Fruit fly (Drosophila melanogaster) whole organism, embryonic: ENCODE results near the gene CG8944.

Source experiments
- Atf6 ChIP-seq: fragments of 200-800 bp; sonication (Bioruptor generic); IDR thresholded peaks from 2 replicates; pipeline ENCODE4 v1.3.6; 2022; ENCODE audit warnings: missing biosample characterization, missing genetic modification characterization
- Awh ChIP-seq: fragments of 200-800 bp; sonication (Bioruptor generic); IDR thresholded peaks from 2 replicates; pipeline ENCODE4, ENCODE4 v1.3.6; 2022; ENCODE audit warnings: missing biosample characterization, missing genetic modification characterization
- CG11398 ChIP-seq: fragments of 200-800 bp; sonication (Bioruptor generic); optimal IDR thresholded peaks from 2 replicates; lab custom pipeline; 2016; ENCODE audit warnings: missing biosample characterization, missing genetic modification characterization
- CG12104 ChIP-seq: fragments of 200-800 bp; sonication (Bioruptor generic); optimal IDR thresholded peaks from 3 replicates; lab custom pipeline; 2016; ENCODE audit warnings: missing biosample characterization, missing genetic modification characterization
- CG13775 ChIP-seq: fragments of 200-800 bp; sonication (Bioruptor generic); optimal IDR thresholded peaks from 3 replicates; lab custom pipeline; 2017; ENCODE audit warnings: missing biosample characterization, mild to moderate bottlenecking, missing genetic modification characterization
- CG15514 ChIP-seq: fragments of 200-800 bp; sonication (Bioruptor generic); optimal IDR thresholded peaks from 3 replicates; lab custom pipeline; 2017; ENCODE audit warnings: missing biosample characterization, missing genetic modification characterization, mild to moderate bottlenecking, moderate library complexity, missing genetic modification reagents
- CG16815 ChIP-seq: fragments of 200-800 bp; sonication (Bioruptor generic); optimal IDR thresholded peaks from 3 replicates; lab custom pipeline; 2017; ENCODE audit warnings: missing biosample characterization, mild to moderate bottlenecking, missing genetic modification characterization
- CG17361 ChIP-seq: fragments of 200-800 bp; sonication (Bioruptor generic); IDR thresholded peaks from 3 replicates; pipeline ENCODE4 v1.3.6; 2022; ENCODE audit warnings: missing biosample characterization, missing genetic modification characterization
- CG17802 ChIP-seq: fragments of 200-800 bp; sonication (Bioruptor generic); optimal IDR thresholded peaks from 2 replicates; lab custom pipeline; 2018; ENCODE audit warnings: missing biosample characterization, mild to moderate bottlenecking, missing genetic modification characterization, moderate library complexity
- CG18619 ChIP-seq: fragments of 200-800 bp; sonication (Bioruptor generic); optimal IDR thresholded peaks from 3 replicates; lab custom pipeline; 2017; ENCODE audit warnings: missing biosample characterization, mild to moderate bottlenecking, missing genetic modification characterization
- CG31224 ChIP-seq: fragments of 200-800 bp; sonication (Bioruptor generic); IDR thresholded peaks from 2 replicates; pipeline ENCODE4 v1.3.6; 2022; ENCODE audit warnings: missing biosample characterization, missing genetic modification characterization
- CG34224 ChIP-seq: fragments of 200-800 bp; sonication (Bioruptor generic); IDR thresholded peaks from 3 replicates; pipeline ENCODE4 v1.3.6; 2022; ENCODE audit warnings: missing biosample characterization, missing genetic modification characterization; ENCODE audit not compliant: partially characterized antibody
- CG6689 ChIP-seq: fragments of 200-800 bp; sonication (Bioruptor generic); IDR thresholded peaks from 2 replicates; pipeline ENCODE4 v1.3.6; 2022; ENCODE audit warnings: missing biosample characterization, missing genetic modification characterization
- CG8089 ChIP-seq: fragments of 200-800 bp; sonication (Bioruptor generic); optimal IDR thresholded peaks from 3 replicates; lab custom pipeline; 2016; ENCODE audit warnings: missing biosample characterization, missing genetic modification characterization
- CG8388 ChIP-seq: fragments of 200-800 bp; sonication (Bioruptor generic); optimal IDR thresholded peaks from 2 replicates; lab custom pipeline; 2019; ENCODE audit warnings: missing biosample characterization, mild to moderate bottlenecking, missing genetic modification characterization, moderate library complexity
- CG9817 ChIP-seq: fragments of 200-800 bp; sonication (Bioruptor generic); optimal IDR thresholded peaks from 2 replicates; lab custom pipeline; 2018; ENCODE audit warnings: missing biosample characterization, mild to moderate bottlenecking, missing genetic modification characterization, moderate library complexity
- CoRest ChIP-seq: fragments of 200-800 bp; sonication (Bioruptor generic); optimal IDR thresholded peaks from 3 replicates; lab custom pipeline; 2018; ENCODE audit warnings: missing biosample characterization, mild to moderate bottlenecking, missing genetic modification characterization, moderate library complexity
- Ets65A ChIP-seq: fragments of 200-800 bp; sonication (Bioruptor generic); peaks from one replicate; lab custom pipeline; 2016; ENCODE audit warnings: missing biosample characterization, missing genetic modification characterization
- Fer1 ChIP-seq: fragments of 200-800 bp; sonication (Bioruptor generic); optimal IDR thresholded peaks from 2 replicates; lab custom pipeline; 2017; ENCODE audit warnings: missing biosample characterization, mild to moderate bottlenecking, missing genetic modification characterization
- Fer3 ChIP-seq: fragments of 200-800 bp; sonication (Bioruptor generic); optimal IDR thresholded peaks from 2 replicates; lab custom pipeline; 2018; ENCODE audit warnings: missing biosample characterization, mild to moderate bottlenecking, missing genetic modification characterization, moderate library complexity
- Gsc ChIP-seq: fragments of 200-800 bp; sonication (Bioruptor generic); IDR thresholded peaks from 2 replicates; pipeline ENCODE4 v1.3.6; 2022; ENCODE audit warnings: missing biosample characterization, missing genetic modification characterization
- Hr51 ChIP-seq, 2 experiments: fragments of 200-800 bp; sonication (Bioruptor generic); optimal IDR thresholded peaks; 2 replicates in 1 of 2; 3 replicates in 1 of 2; lab custom pipeline; 2016 to 2018; ENCODE audit warnings: missing biosample characterization in 2 of 2, missing genetic modification characterization in 2 of 2, mild to moderate bottlenecking in 1 of 2, moderate library complexity in 1 of 2
- Max ChIP-seq: fragments of 200-800 bp; sonication (Bioruptor generic); optimal IDR thresholded peaks from 2 replicates; lab custom pipeline; 2016; ENCODE audit warnings: missing biosample characterization, mild to moderate bottlenecking, missing genetic modification characterization
- Meics ChIP-seq: fragments of 200-800 bp; sonication (Bioruptor generic); optimal IDR thresholded peaks from 2 replicates; lab custom pipeline; 2017; ENCODE audit warnings: missing biosample characterization, mild to moderate bottlenecking, missing genetic modification characterization
- Optix ChIP-seq: fragments of 200-800 bp; sonication (Bioruptor generic); IDR thresholded peaks from 3 replicates; pipeline ENCODE4 v1.3.6; 2022; ENCODE audit warnings: missing biosample characterization, missing genetic modification characterization
- Side ChIP-seq: fragments of 200-800 bp; sonication (Bioruptor generic); optimal IDR thresholded peaks from 2 replicates; lab custom pipeline; 2016; ENCODE audit warnings: missing biosample characterization, missing genetic modification characterization
- Six4 ChIP-seq: fragments of 200-800 bp; sonication (Bioruptor generic); optimal IDR thresholded peaks from 2 replicates; lab custom pipeline; 2016; ENCODE audit warnings: missing biosample characterization, missing genetic modification characterization
- Sry-δ ChIP-seq: fragments of 200-800 bp; sonication (Bioruptor generic); optimal IDR thresholded peaks from 2 replicates; lab custom pipeline; 2016; ENCODE audit warnings: missing biosample characterization, missing genetic modification characterization
- TFAM ChIP-seq: fragments of 200-800 bp; sonication (Bioruptor generic); optimal IDR thresholded peaks from 2 replicates; lab custom pipeline; 2017; ENCODE audit warnings: missing biosample characterization, missing genetic modification characterization, inconsistent platforms
- Trl ChIP-seq, 3 experiments: fragments of >200 bp in 2 of 3; fragments of 200-800 bp in 1 of 3; sonication (Bioruptor generic) in 1 of 3; optimal IDR thresholded peaks; 2 replicates in 1 of 3; 3 replicates in 2 of 3; lab custom pipeline; 2016 to 2017; ENCODE audit warnings: missing biosample characterization in 1 of 3, missing genetic modification characterization in 1 of 3
- Usf ChIP-seq: fragments of 200-800 bp; sonication (Bioruptor generic); optimal IDR thresholded peaks from 2 replicates; lab custom pipeline; 2017; ENCODE audit warnings: missing genotype, missing biosample characterization, missing genetic modification characterization
- ato ChIP-seq: fragments of 200-800 bp; sonication (Bioruptor generic); IDR thresholded peaks from 2 replicates; pipeline ENCODE4 v1.3.6; 2022; ENCODE audit warnings: missing biosample characterization, missing genetic modification characterization; ENCODE audit not compliant: partially characterized antibody
- bowl ChIP-seq: fragments of 200-800 bp; sonication (Bioruptor generic); IDR thresholded peaks from 2 replicates; pipeline ENCODE4 v1.3.6; 2022; ENCODE audit warnings: missing biosample characterization, missing genetic modification characterization
- cato ChIP-seq: fragments of 200-800 bp; sonication (Bioruptor generic); optimal IDR thresholded peaks from 2 replicates; lab custom pipeline; 2016; ENCODE audit warnings: missing biosample characterization, missing genetic modification characterization, borderline replicate concordance
- caup ChIP-seq: fragments of 200-800 bp; sonication (Bioruptor generic); optimal IDR thresholded peaks from 3 replicates; lab custom pipeline; 2017; ENCODE audit warnings: missing biosample characterization, mild to moderate bottlenecking, missing genetic modification characterization, moderate library complexity; ENCODE audit not compliant: severe bottlenecking
- chm ChIP-seq: fragments of 200-800 bp; sonication (Bioruptor generic); IDR thresholded peaks from 2 replicates; pipeline ENCODE4 v1.3.6; 2022; ENCODE audit warnings: missing biosample characterization, missing genetic modification characterization
- crc ChIP-seq: fragments of 200-800 bp; sonication (Bioruptor generic); optimal IDR thresholded peaks from 2 replicates; lab custom pipeline; 2016; ENCODE audit warnings: missing biosample characterization, missing genetic modification characterization
- dm ChIP-seq: fragments of 200-800 bp; sonication (Bioruptor generic); optimal IDR thresholded peaks from 3 replicates; lab custom pipeline; 2016; ENCODE audit warnings: missing biosample characterization, missing genetic modification characterization
- emc ChIP-seq: fragments of 200-800 bp; sonication (Bioruptor generic); optimal IDR thresholded peaks from 2 replicates; lab custom pipeline; 2016; ENCODE audit warnings: missing biosample characterization, missing genetic modification characterization
- en ChIP-seq: fragments of 200-800 bp; sonication (Bioruptor generic); optimal IDR thresholded peaks from 2 replicates; lab custom pipeline; 2016; ENCODE audit warnings: missing biosample characterization, missing genetic modification characterization
- fu2 ChIP-seq: fragments of 200-800 bp; sonication (Bioruptor generic); optimal IDR thresholded peaks from 2 replicates; lab custom pipeline; 2016; ENCODE audit warnings: missing biosample characterization, missing genetic modification characterization
- gro ChIP-seq: fragments of 200-800 bp; sonication (Bioruptor generic); optimal IDR thresholded peaks from 2 replicates; lab custom pipeline; 2016; ENCODE audit warnings: missing biosample characterization, missing genetic modification characterization
- kah ChIP-seq: fragments of 200-800 bp; sonication (Bioruptor generic); optimal IDR thresholded peaks from 2 replicates; lab custom pipeline; 2018; ENCODE audit warnings: missing biosample characterization, mild to moderate bottlenecking, missing genetic modification characterization
- lilli ChIP-seq: fragments of 200-800 bp; sonication (Bioruptor generic); optimal IDR thresholded peaks from 3 replicates; lab custom pipeline; 2016; ENCODE audit warnings: missing biosample characterization, missing genetic modification characterization
- nmo ChIP-seq: fragments of 200-800 bp; sonication (Bioruptor generic); optimal IDR thresholded peaks from 2 replicates; lab custom pipeline; 2018; ENCODE audit warnings: missing biosample characterization, mild to moderate bottlenecking, missing genetic modification characterization, moderate library complexity
- odd ChIP-seq: fragments of 200-800 bp; sonication (Bioruptor generic); optimal IDR thresholded peaks from 2 replicates; lab custom pipeline; 2017; ENCODE audit warnings: missing biosample characterization, mild to moderate bottlenecking, missing genetic modification characterization
- pho ChIP-seq: fragments of 200-800 bp; sonication (Bioruptor generic); optimal IDR thresholded peaks from 2 replicates; lab custom pipeline; 2016; ENCODE audit warnings: missing biosample characterization, missing genetic modification characterization
- run ChIP-seq: fragments of 200-800 bp; sonication (Bioruptor generic); optimal IDR thresholded peaks from 3 replicates; lab custom pipeline; 2018; ENCODE audit warnings: missing biosample characterization, mild to moderate bottlenecking, missing genetic modification characterization
- tap ChIP-seq: fragments of 200-800 bp; optimal IDR thresholded peaks from 3 replicates; lab custom pipeline; 2019; ENCODE audit warnings: missing biosample characterization, mild to moderate bottlenecking, missing genetic modification characterization, moderate library complexity
- zfh2 ChIP-seq: fragments of 200-800 bp; sonication (Bioruptor generic); optimal IDR thresholded peaks from 2 replicates; lab custom pipeline; 2016; ENCODE audit warnings: missing biosample characterization, missing genetic modification characterization

The CG8944 gene

dm6 chrX:15733995-15734394 is 12.0 kb downstream of the CG8944 start, which contains the start of the genes CG12379 and MagR (continued):
- TF ChIP-seq CG17361 (GFP tag; lab: Robert Waterston, UW) (peak; percentile 83), en (no peak), run (no peak), Max (peak; percentile 28), CG16815 (GFP tag; lab: Kevin White, UChicago) (no peak), Atf6 (peak; percentile 59; the same call in 1 of the 2 replicates), Usf (GFP tag; lab: Kevin White, UChicago) (peak; percentile 22), bowl (GFP tag; lab: Robert Waterston, UW) (no peak), CG13775 (peak; percentile 59), caup (GFP tag; lab: Kevin White, UChicago) (no peak), CG6689 (GFP tag; lab: Robert Waterston, UW) (peak; percentile 28; the same call in 1 of the 2 replicates), pho (GFP tag; lab: Kevin White, UChicago) (peak; percentile 67), CG8089 (no peak), CG11398 (GFP tag; lab: Kevin White, UChicago) (peak; percentile 29), CG31224 (GFP tag; lab: Robert Waterston, UW) (peak; percentile 49; the same call in 1 of the 2 replicates), crc (GFP tag; lab: Kevin White, UChicago) (peak; percentile 35), fu2 (GFP tag; lab: Kevin White, UChicago) (peak; percentile 27), Gsc (no peak), ato (GFP tag; lab: Robert Waterston, UW) (0 out of 2 replicates have a peak, but pooled peaks have one; percentile 31), nmo (GFP tag; lab: Kevin White, UChicago) (peak; percentile 80), CG17802 (tag; lab: Kevin White, UChicago) (no peak), Optix (no peak), Meics (GFP tag; lab: Kevin White, UChicago) (peak; percentile 53), Hr51 (GFP tag; optimal IDR thresholded peaks at IDR 0.05; lab: Kevin White, UChicago) (peak in 1 of 2 experiments; percentile 57), Fer1 (peak; percentile 67), cato (GFP tag; lab: Kevin White, UChicago) (no peak), chm (no peak), CG18619 (peak; percentile 29), Awh (GFP tag; lab: Robert Waterston, UW) (no peak), CG9817 (tag; lab: Kevin White, UChicago) (peak; percentile 73), kah (GFP tag; lab: Kevin White, UChicago) (peak; percentile 6), zfh2 (peak; percentile 64), CG15514 (GFP tag; lab: Kevin White, UChicago) (peak; percentile 58), tap (tag; lab: Kevin White, UChicago) (no peak), CG8388 (GFP tag; lab: Kevin White, UChicago) (peak; percentile 33), Fer3 (tag; lab: Kevin White, UChicago) (peak; percentile 66), Sry-δ (GFP tag; lab: Kevin White, UChicago) (peak; percentile 85), TFAM (GFP tag; lab: Kevin White, UChicago) (no peak), Ets65A (GFP tag; lab: Kevin White, UChicago) (peak; percentile 71), CoRest (peak; percentile 78), Trl (optimal IDR thresholded peaks at IDR 0.05; lab: Kevin White, UChicago) (no peak), Trl (GFP tag; optimal IDR thresholded peaks at IDR 0.05; lab: Kevin White, UChicago) (peak; percentile 40), lilli (peak; percentile 82), gro (GFP tag; lab: Kevin White, UChicago) (peak; percentile 68), CG34224 (peak; percentile 71), emc (GFP tag; lab: Kevin White, UChicago) (peak; percentile 9), Six4 (GFP tag; lab: Kevin White, UChicago) (peak; percentile 3), CG12104 (GFP tag; lab: Kevin White, UChicago) (peak; percentile 46), odd (no peak), Side (GFP tag; lab: Kevin White, UChicago) (peak; percentile 62), dm (GFP tag; lab: Kevin White, UChicago) (peak; percentile 38)
